Fruit fly (Drosophila melanogaster) whole organism, embryonic: Measurements from ENCODE around the gene Dsor1.

Source experiments
- Adf1 ChIP-seq: fragments of 200-800 bp; sonication (Bioruptor generic); IDR thresholded peaks from 2 replicates; pipeline ENCODE4 v1.3.6; 2022; ENCODE audit warnings: missing biosample characterization, missing genetic modification characterization
- BEAF-32 ChIP-seq: fragments of 200-800 bp; sonication (Bioruptor generic); optimal IDR thresholded peaks from 3 replicates; lab custom pipeline; 2017; ENCODE audit warnings: missing biosample characterization, missing genetic modification characterization, mild to moderate bottlenecking, moderate library complexity, missing genetic modification reagents
- CG10274 ChIP-seq: fragments of 200-800 bp; sonication (Bioruptor generic); optimal IDR thresholded peaks from 3 replicates; lab custom pipeline; 2017; ENCODE audit warnings: missing biosample characterization, mild to moderate bottlenecking, missing genetic modification characterization
- CG10321 ChIP-seq: fragments of 200-800 bp; sonication (Bioruptor generic); IDR thresholded peaks from 2 replicates; pipeline ENCODE4 v1.3.6; 2022; ENCODE audit warnings: missing biosample characterization, missing genetic modification characterization
- CG10543 ChIP-seq: fragments of 200-800 bp; sonication (Bioruptor generic); optimal IDR thresholded peaks from 3 replicates; lab custom pipeline; 2017; ENCODE audit warnings: missing biosample characterization, mild to moderate bottlenecking, missing genetic modification characterization, moderate library complexity
- CG11695 ChIP-seq: fragments of 200-800 bp; sonication (Bioruptor generic); IDR thresholded peaks from 3 replicates; pipeline ENCODE4 v1.3.6; 2022; ENCODE audit warnings: missing biosample characterization, missing genetic modification characterization
- CG1233 ChIP-seq: fragments of 200-800 bp; sonication (Bioruptor generic); optimal IDR thresholded peaks from 4 replicates; lab custom pipeline; 2018; ENCODE audit warnings: missing biosample characterization, mild to moderate bottlenecking, missing genetic modification characterization
- CG15696 ChIP-seq: fragments of 200-800 bp; sonication (Bioruptor generic); optimal IDR thresholded peaks from 2 replicates; lab custom pipeline; 2019; ENCODE audit warnings: missing biosample characterization, mild to moderate bottlenecking, missing genetic modification characterization, moderate library complexity
- CG16813 ChIP-seq: fragments of 200-800 bp; sonication (Bioruptor generic); IDR thresholded peaks from 3 replicates; pipeline ENCODE4 v1.3.6; 2022; ENCODE audit warnings: missing biosample characterization, missing genetic modification characterization; ENCODE audit not compliant: partially characterized antibody
- CG16815 ChIP-seq: fragments of 200-800 bp; sonication (Bioruptor generic); optimal IDR thresholded peaks from 3 replicates; lab custom pipeline; 2017; ENCODE audit warnings: missing biosample characterization, mild to moderate bottlenecking, missing genetic modification characterization
- CG17568 ChIP-seq: fragments of 200-800 bp; sonication (Bioruptor generic); optimal IDR thresholded peaks from 2 replicates; lab custom pipeline; 2018; ENCODE audit warnings: missing biosample characterization, mild to moderate bottlenecking, missing genetic modification characterization, moderate library complexity
- CG2116 ChIP-seq: fragments of 200-800 bp; sonication (Bioruptor generic); optimal IDR thresholded peaks from 3 replicates; lab custom pipeline; 2018; ENCODE audit warnings: missing biosample characterization, mild to moderate bottlenecking, missing genetic modification characterization
- CG32532 ChIP-seq: fragments of 200-800 bp; sonication (Bioruptor generic); IDR thresholded peaks from 2 replicates; pipeline ENCODE4 v1.3.6; 2022; ENCODE audit warnings: missing biosample characterization, missing genetic modification characterization
- CG33213 ChIP-seq: fragments of 200-800 bp; sonication (Bioruptor generic); optimal IDR thresholded peaks from 3 replicates; lab custom pipeline; 2016; ENCODE audit warnings: missing biosample characterization, missing genetic modification characterization
- CG3838 ChIP-seq: fragments of 200-800 bp; sonication (Bioruptor generic); optimal IDR thresholded peaks from 3 replicates; lab custom pipeline; 2016; ENCODE audit warnings: missing biosample characterization, missing genetic modification characterization
- CG4282 ChIP-seq: fragments of 200-800 bp; sonication (Bioruptor generic); optimal IDR thresholded peaks from 2 replicates; lab custom pipeline; 2016; ENCODE audit warnings: missing biosample characterization, missing genetic modification characterization
- CG6689 ChIP-seq: fragments of 200-800 bp; sonication (Bioruptor generic); IDR thresholded peaks from 2 replicates; pipeline ENCODE4 v1.3.6; 2022; ENCODE audit warnings: missing biosample characterization, missing genetic modification characterization
- CG7745 ChIP-seq: fragments of 200-800 bp; sonication (Bioruptor generic); optimal IDR thresholded peaks from 2 replicates; lab custom pipeline; 2018; ENCODE audit warnings: missing biosample characterization, mild to moderate bottlenecking, missing genetic modification characterization, moderate library complexity
- CG7987 ChIP-seq: fragments of 200-800 bp; sonication (Bioruptor generic); optimal IDR thresholded peaks from 2 replicates; lab custom pipeline; 2018; ENCODE audit warnings: missing biosample characterization, mild to moderate bottlenecking, missing genetic modification characterization, moderate library complexity
- CTCF ChIP-seq: fragments of 200-800 bp; sonication (Bioruptor generic); optimal IDR thresholded peaks from 2 replicates; lab custom pipeline; 2017; ENCODE audit warnings: missing biosample characterization, mild to moderate bottlenecking, missing genetic modification characterization, moderate library complexity
- Chrac-16 ChIP-seq: fragments of 200-800 bp; sonication (Bioruptor generic); optimal IDR thresholded peaks from 3 replicates; lab custom pipeline; 2016; ENCODE audit warnings: missing biosample characterization, missing genetic modification characterization
- Dad ChIP-seq: fragments of 200-800 bp; sonication (Bioruptor generic); optimal IDR thresholded peaks from 3 replicates; lab custom pipeline; 2016; ENCODE audit warnings: missing biosample characterization, missing genetic modification characterization
- Dek ChIP-seq: fragments of 200-800 bp; sonication (Bioruptor generic); optimal IDR thresholded peaks from 3 replicates; lab custom pipeline; 2019; ENCODE audit warnings: missing biosample characterization, mild to moderate bottlenecking, missing genetic modification characterization, moderate library complexity
- Elba2 ChIP-seq: fragments of 200-800 bp; sonication (Bioruptor generic); optimal IDR thresholded peaks from 3 replicates; lab custom pipeline; 2016; ENCODE audit warnings: missing biosample characterization, missing genetic modification characterization
- Fer3 ChIP-seq: fragments of 200-800 bp; sonication (Bioruptor generic); optimal IDR thresholded peaks from 2 replicates; lab custom pipeline; 2018; ENCODE audit warnings: missing biosample characterization, mild to moderate bottlenecking, missing genetic modification characterization, moderate library complexity
- Hr39 ChIP-seq: fragments of >200 bp; optimal IDR thresholded peaks from 2 replicates; lab custom pipeline; 2017
- MESR4 ChIP-seq: fragments of 200-800 bp; sonication (Bioruptor generic); optimal IDR thresholded peaks from 2 replicates; lab custom pipeline; 2018; ENCODE audit warnings: missing biosample characterization, mild to moderate bottlenecking, missing genetic modification characterization, moderate library complexity
- Nf-YB ChIP-seq: fragments of 200-800 bp; sonication (Bioruptor generic); optimal IDR thresholded peaks from 3 replicates; lab custom pipeline; 2019; ENCODE audit warnings: missing biosample characterization, mild to moderate bottlenecking, missing genetic modification characterization, moderate library complexity
- Oaz ChIP-seq: fragments of 200-800 bp; sonication (Bioruptor generic); IDR thresholded peaks from 2 replicates; pipeline ENCODE4 v1.3.6; 2022; ENCODE audit warnings: missing biosample characterization, missing genetic modification characterization
- PHDP ChIP-seq: fragments of 200-800 bp; sonication (Bioruptor generic); optimal IDR thresholded peaks from 3 replicates; lab custom pipeline; 2018; ENCODE audit warnings: missing biosample characterization, mild to moderate bottlenecking, missing genetic modification characterization, moderate library complexity
- Poxn ChIP-seq: fragments of 200-800 bp; sonication (Bioruptor generic); IDR thresholded peaks from 2 replicates; pipeline ENCODE4 v1.3.6; 2022; ENCODE audit warnings: missing biosample characterization, missing genetic modification characterization
- Sox100B ChIP-seq: fragments of 200-800 bp; sonication (Bioruptor generic); optimal IDR thresholded peaks from 3 replicates; lab custom pipeline; 2018; ENCODE audit warnings: missing biosample characterization, mild to moderate bottlenecking, missing genetic modification characterization
- TFAM ChIP-seq: fragments of 200-800 bp; sonication (Bioruptor generic); optimal IDR thresholded peaks from 2 replicates; lab custom pipeline; 2017; ENCODE audit warnings: missing biosample characterization, missing genetic modification characterization, inconsistent platforms
- ato ChIP-seq: fragments of 200-800 bp; sonication (Bioruptor generic); IDR thresholded peaks from 2 replicates; pipeline ENCODE4 v1.3.6; 2022; ENCODE audit warnings: missing biosample characterization, missing genetic modification characterization; ENCODE audit not compliant: partially characterized antibody
- bowl ChIP-seq: fragments of 200-800 bp; sonication (Bioruptor generic); IDR thresholded peaks from 2 replicates; pipeline ENCODE4 v1.3.6; 2022; ENCODE audit warnings: missing biosample characterization, missing genetic modification characterization
- cato ChIP-seq: fragments of 200-800 bp; sonication (Bioruptor generic); optimal IDR thresholded peaks from 2 replicates; lab custom pipeline; 2016; ENCODE audit warnings: missing biosample characterization, missing genetic modification characterization, borderline replicate concordance
- caup ChIP-seq: fragments of 200-800 bp; sonication (Bioruptor generic); optimal IDR thresholded peaks from 3 replicates; lab custom pipeline; 2017; ENCODE audit warnings: missing biosample characterization, mild to moderate bottlenecking, missing genetic modification characterization, moderate library complexity; ENCODE audit not compliant: severe bottlenecking
- chif ChIP-seq, 2 experiments: fragments of 200-800 bp; sonication (Bioruptor generic); optimal IDR thresholded peaks; 3 replicates each; lab custom pipeline; 2016; ENCODE audit warnings: missing biosample characterization in 2 of 2, missing genetic modification characterization in 2 of 2
- ftz-f1 ChIP-seq: fragments of 200-800 bp; sonication (Bioruptor generic); optimal IDR thresholded peaks from 2 replicates; lab custom pipeline; 2016; ENCODE audit warnings: missing biosample characterization, missing genetic modification characterization
- hth ChIP-seq: fragments of >200 bp; optimal IDR thresholded peaks from 2 replicates; lab custom pipeline; 2017; ENCODE audit warnings: inconsistent platforms
- kah ChIP-seq: fragments of 200-800 bp; sonication (Bioruptor generic); optimal IDR thresholded peaks from 2 replicates; lab custom pipeline; 2018; ENCODE audit warnings: missing biosample characterization, mild to moderate bottlenecking, missing genetic modification characterization
- nau ChIP-seq: fragments of 200-800 bp; sonication (Bioruptor generic); optimal IDR thresholded peaks from 3 replicates; lab custom pipeline; 2017; ENCODE audit warnings: missing biosample characterization, mild to moderate bottlenecking, missing genetic modification characterization, missing genetic modification reagents
- nerfin-1 ChIP-seq: fragments of 200-800 bp; sonication (Bioruptor generic); optimal IDR thresholded peaks from 3 replicates; lab custom pipeline; 2019; ENCODE audit warnings: missing biosample characterization, mild to moderate bottlenecking, missing genetic modification characterization, moderate library complexity
- onecut ChIP-seq: fragments of 200-800 bp; sonication (Bioruptor generic); IDR thresholded peaks from 2 replicates; pipeline ENCODE4 v1.3.6; 2022; ENCODE audit warnings: missing biosample characterization, missing genetic modification characterization
- pros ChIP-seq: fragments of 200-800 bp; sonication (Bioruptor generic); optimal IDR thresholded peaks from 3 replicates; lab custom pipeline; 2019; ENCODE audit warnings: missing biosample characterization, mild to moderate bottlenecking, missing genetic modification characterization, moderate library complexity
- psq ChIP-seq: fragments of 200-800 bp; sonication (Bioruptor generic); optimal IDR thresholded peaks from 2 replicates; lab custom pipeline; 2017; ENCODE audit warnings: missing biosample characterization, missing genetic modification characterization
- schlank ChIP-seq: fragments of 200-800 bp; sonication (Bioruptor generic); optimal IDR thresholded peaks from 2 replicates; lab custom pipeline; 2018; ENCODE audit warnings: missing biosample characterization, mild to moderate bottlenecking, missing genetic modification characterization
- seq ChIP-seq: fragments of 200-800 bp; sonication (Bioruptor generic); IDR thresholded peaks from 2 replicates; pipeline ENCODE4 v1.3.6; 2022; ENCODE audit warnings: missing biosample characterization, missing genetic modification characterization
- sim ChIP-seq: fragments of 200-800 bp; sonication (Bioruptor generic); IDR thresholded peaks from 2 replicates; pipeline ENCODE4 v1.3.6; 2022; ENCODE audit warnings: missing biosample characterization, missing genetic modification characterization
- sqz ChIP-seq: fragments of 200-800 bp; sonication (Bioruptor generic); optimal IDR thresholded peaks from 3 replicates; lab custom pipeline; 2018; ENCODE audit warnings: missing biosample characterization, mild to moderate bottlenecking, missing genetic modification characterization
- ssp ChIP-seq: fragments of 200-800 bp; sonication (Bioruptor generic); IDR thresholded peaks from 2 replicates; pipeline ENCODE4 v1.3.6; 2022; ENCODE audit warnings: missing biosample characterization, missing genetic modification characterization
- twi ChIP-seq: fragments of 200-800 bp; optimal IDR thresholded peaks from 2 replicates; lab custom pipeline; 2019; ENCODE audit warnings: missing biosample characterization, mild to moderate bottlenecking, missing genetic modification characterization, moderate library complexity

The Dsor1 gene

DNA sequence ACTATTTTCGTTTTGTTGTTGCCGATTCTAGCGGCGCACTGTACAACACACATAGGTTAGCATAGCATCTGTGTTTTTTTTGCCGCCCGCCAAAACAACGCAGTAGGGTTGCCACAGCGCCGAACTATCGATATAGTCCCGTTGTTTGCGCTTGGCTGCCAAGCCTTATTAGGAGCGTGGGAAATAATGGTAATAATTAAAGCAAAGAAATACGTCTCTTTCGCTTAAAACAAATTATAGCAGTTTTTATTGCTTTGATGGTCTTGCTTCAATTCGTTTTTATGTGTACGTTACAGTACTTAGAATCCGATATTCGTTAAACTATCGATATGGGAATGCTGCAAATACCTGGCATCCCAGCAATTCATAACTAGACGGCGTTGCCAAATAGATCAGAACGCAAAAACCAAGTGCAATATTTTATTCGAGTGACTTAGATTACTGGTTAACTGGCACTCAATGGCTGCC lies 3.7 kb upstream of the Dsor1 start, which contains the start of the genes mxc and Larp7 (continued):
- no peak for TF ChIP-seq caup
- no peak for TF ChIP-seq sqz (GFP tag; lab: Kevin White, UChicago)
- no peak for TF ChIP-seq MESR4
- no peak for TF ChIP-seq psq (GFP tag; lab: Kevin White, UChicago)
- peak; percentile 48 for TF ChIP-seq CG33213 (GFP tag; lab: Kevin White, UChicago)
- peak; percentile 18 for TF ChIP-seq cato (GFP tag; lab: Kevin White, UChicago)
- no peak for TF ChIP-seq CG11695
- TF ChIP-seq CG17568 (GFP tag; lab: Kevin White, UChicago) = no peak
- TF ChIP-seq Adf1 (GFP tag; lab: Robert Waterston, UW) = 0 out of 2 replicates have a peak, but pooled peaks have one; percentile 26
- TF ChIP-seq ssp (GFP tag; lab: Robert Waterston, UW) = peak; percentile 55
- TF ChIP-seq CG32532 (GFP tag; lab: Robert Waterston, UW) = peak; percentile 64; the same call in 1 of the 2 replicates
- peak; percentile 51 to 67 for TF ChIP-seq chif (GFP tag; optimal IDR thresholded peaks at IDR 0.05; lab: Kevin White, UChicago)
- TF ChIP-seq ato (GFP tag; lab: Robert Waterston, UW) = no peak
- peak; percentile 13 for TF ChIP-seq ftz-f1 (GFP tag; lab: Kevin White, UChicago)
- TF ChIP-seq CG10274 (GFP tag; lab: Kevin White, UChicago) = no peak
- TF ChIP-seq TFAM (GFP tag; lab: Kevin White, UChicago) = no peak
- TF ChIP-seq CG7987 = no peak
- TF ChIP-seq Oaz (GFP tag; lab: Robert Waterston, UW) = no peak
- no peak for TF ChIP-seq CG1233 (GFP tag; lab: Kevin White, UChicago)
- peak; percentile 11 for TF ChIP-seq CTCF (GFP tag; lab: Kevin White, UChicago)
- peak; percentile 82 for TF ChIP-seq Elba2 (GFP tag; lab: Kevin White, UChicago)
- TF ChIP-seq Dad (GFP tag; lab: Kevin White, UChicago) = peak; percentile 30
- TF ChIP-seq Hr39 = no peak
- TF ChIP-seq CG15696 (tag; lab: Kevin White, UChicago) = peak; percentile 54
- TF ChIP-seq sim = no peak
- TF ChIP-seq CG10321 = no peak
- TF ChIP-seq onecut (GFP tag; lab: Robert Waterston, UW) = no peak
- no peak for TF ChIP-seq kah (GFP tag; lab: Kevin White, UChicago)
- no peak for TF ChIP-seq bowl (GFP tag; lab: Robert Waterston, UW)
- TF ChIP-seq schlank (tag; lab: Kevin White, UChicago) = no peak
- peak; percentile 67 for TF ChIP-seq Chrac-16 (GFP tag; lab: Kevin White, UChicago)
- no peak for TF ChIP-seq hth (lab: Kevin White, UChicago)
- peak; percentile 54 for TF ChIP-seq CG10543 (GFP tag; lab: Kevin White, UChicago)
- TF ChIP-seq nau (GFP tag; lab: Kevin White, UChicago) = no peak
- TF ChIP-seq Nf-YB (GFP tag; lab: Kevin White, UChicago) = peak; percentile 2
- TF ChIP-seq Fer3 (tag; lab: Kevin White, UChicago) = no peak
- no peak for TF ChIP-seq Dek (tag; lab: Kevin White, UChicago)
- no peak for TF ChIP-seq seq (GFP tag; lab: Robert Waterston, UW)
- TF ChIP-seq CG16813 (GFP tag; lab: Robert Waterston, UW) = peak; percentile 91
- no peak for TF ChIP-seq Sox100B (GFP tag; lab: Kevin White, UChicago)
- TF ChIP-seq CG3838 (GFP tag; lab: Kevin White, UChicago) = no peak
- no peak for TF ChIP-seq PHDP (tag; lab: Kevin White, UChicago)
- TF ChIP-seq CG2116 (GFP tag; lab: Kevin White, UChicago) = peak; percentile 71
- no peak for TF ChIP-seq pros
- TF ChIP-seq Poxn (GFP tag; lab: Robert Waterston, UW) = no peak
- no peak for TF ChIP-seq CG7745
- TF ChIP-seq twi (tag; lab: Kevin White, UChicago) = peak; percentile 69
- no peak for TF ChIP-seq CG16815 (GFP tag; lab: Kevin White, UChicago)
- peak; percentile 16 for TF ChIP-seq CG4282 (GFP tag; lab: Kevin White, UChicago)
- peak; percentile 94 for TF ChIP-seq BEAF-32 (GFP tag; lab: Kevin White, UChicago)
- peak; percentile 57; the same call in 1 of the 2 replicates for TF ChIP-seq CG6689
- peak; percentile 47 for TF ChIP-seq nerfin-1 (tag; lab: Kevin White, UChicago)
